Fruit fly (Drosophila melanogaster): ENCODE results near the gene CCDC151.

CCDC151 gene

dm6 chr3L:11896756-11897155, 15.6 kb downstream of the CCDC151 start:
- no peak for TF ChIP-seq CG17801 (GFP tag; optimal IDR thresholded peaks at IDR 0.05; ENCODE audit: partially characterized antibody)

DNA sequence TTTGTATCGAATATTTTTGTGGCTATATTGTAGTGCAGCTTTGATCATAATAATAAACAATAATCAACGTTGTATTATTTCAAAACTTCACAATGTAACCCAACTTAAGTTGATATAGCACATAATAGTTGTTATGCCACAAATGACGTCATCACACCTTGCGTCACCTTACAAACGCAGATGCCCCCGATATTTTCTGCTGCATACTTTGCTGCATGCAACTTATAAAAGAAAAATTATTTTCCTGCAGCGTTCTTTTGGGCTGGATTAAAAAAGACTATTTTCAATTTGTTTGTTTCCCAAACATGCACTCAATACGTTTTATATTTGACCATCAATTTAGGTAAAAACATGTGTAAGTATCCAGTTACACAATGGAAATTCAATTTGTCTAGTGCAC, 37.0 kb downstream of the CCDC151 start:
- no peak for TF ChIP-seq CG17801 (GFP tag; optimal IDR thresholded peaks at IDR 0.05; ENCODE audit: partially characterized antibody)

DNA sequence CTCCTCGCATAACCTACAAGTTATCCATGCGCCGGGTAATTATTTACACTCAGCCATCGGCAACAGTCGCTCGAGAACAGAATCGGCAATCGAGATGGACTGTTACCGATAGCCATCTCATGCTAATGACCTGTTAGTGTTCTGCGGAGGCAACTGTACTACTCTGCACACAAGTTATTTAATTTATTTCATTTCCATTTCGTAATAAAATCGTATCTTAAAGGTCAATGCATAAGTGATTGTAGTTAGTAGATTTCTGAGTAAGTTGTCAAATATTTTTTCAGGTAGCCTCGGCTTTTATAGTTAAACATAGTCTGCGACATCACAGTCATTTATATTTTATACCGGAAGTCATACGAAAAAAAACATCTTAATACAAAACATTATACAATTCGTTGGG, 40.0 kb downstream of the CCDC151 start, which contains the start of gene CG11588:
Gene CG11588, plus strand, starts transcription at position 301 of the 400 bp plus-strand sequence.
- TF ChIP-seq CG17801 (GFP tag; optimal IDR thresholded peaks at IDR 0.05; ENCODE audit: partially characterized antibody) = no peak

- TF ChIP-seq CG17801 (GFP tag; optimal IDR thresholded peaks at IDR 0.05; ENCODE audit: partially characterized antibody) = no peak
Measured at dm6 chr3L:11924657-11925056, 43.5 kb downstream of the CCDC151 start, which contains the start of gene SdhAL. TSS of gene SdhAL (minus strand) at chr3L:11924757.

dm6 chr3L:11925382-11925781, 44.2 kb downstream of the CCDC151 start:
- TF ChIP-seq CG17801 (GFP tag; optimal IDR thresholded peaks at IDR 0.05; ENCODE audit: partially characterized antibody) = no peak

dm6 chr3L:11927287-11927743, 46.1 kb downstream of the CCDC151 start, which contains the start of gene byn:
TSS of gene byn (plus strand) at chr3L:11927693.
- no peak for TF ChIP-seq CG17801 (GFP tag; optimal IDR thresholded peaks at IDR 0.05; ENCODE audit: partially characterized antibody)

DNA sequence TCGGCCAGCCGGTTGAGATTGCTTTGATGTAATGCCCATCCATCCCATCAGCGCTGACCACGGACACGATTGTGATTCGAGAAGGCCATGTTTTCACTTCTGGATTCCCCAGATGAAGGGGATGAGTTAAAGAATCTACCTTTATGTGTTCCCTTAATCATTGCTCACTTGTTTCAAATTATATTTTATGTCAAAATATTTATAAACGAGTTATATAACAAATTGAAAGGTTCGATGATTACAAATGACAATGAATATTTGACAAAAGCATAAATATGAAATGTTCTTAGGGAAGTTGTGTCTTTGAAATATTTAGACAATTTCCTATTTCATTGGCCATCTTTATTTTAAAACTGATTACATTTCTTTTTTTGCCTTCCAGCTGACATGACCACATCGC, 50.4 kb downstream of the CCDC151 start:
- no peak for TF ChIP-seq CG17801 (GFP tag; optimal IDR thresholded peaks at IDR 0.05; ENCODE audit: partially characterized antibody)

All from ovary, adult (tissue).